Fruit fly (Drosophila melanogaster): Measurements from ENCODE around the gene CG5292.
A peak's percentile ranks its signal among the peaks of the same experiment; 100 is the strongest.

Gene CG5292

DNA sequence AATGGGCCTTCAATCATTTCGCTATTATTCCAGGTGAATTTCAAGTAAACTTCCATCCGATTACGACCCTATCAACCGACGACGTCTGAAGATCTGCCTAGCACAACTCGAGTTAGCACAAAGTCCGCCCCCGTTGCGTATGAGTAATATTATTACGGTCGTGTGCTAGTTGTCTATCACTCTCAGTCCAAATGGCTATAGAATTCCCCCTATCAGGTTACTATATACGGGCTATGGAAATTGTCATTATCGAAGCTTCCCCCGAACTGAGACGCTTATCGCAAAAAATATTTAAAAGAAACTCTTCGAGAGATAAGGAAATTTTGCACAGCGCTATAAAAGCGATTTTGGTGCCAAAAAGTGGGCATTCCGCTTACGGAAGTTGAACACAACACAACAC lies 15.9 kb upstream of the CG5292 start, which contains the start of gene CG5246:
Gene CG5246, plus strand, starts transcription at position 365 of the 400 bp plus-strand sequence.
- TF ChIP-seq kay (GFP tag; ENCODE audit: borderline replicate concordance), result peak; percentile 52
- peak; percentile 1 for TF ChIP-seq Hr96 (GFP tag; optimal IDR thresholded peaks at IDR 0.05)
- TF ChIP-seq CG7101 (tag; optimal IDR thresholded peaks at IDR 0.05), result no peak

DNA sequence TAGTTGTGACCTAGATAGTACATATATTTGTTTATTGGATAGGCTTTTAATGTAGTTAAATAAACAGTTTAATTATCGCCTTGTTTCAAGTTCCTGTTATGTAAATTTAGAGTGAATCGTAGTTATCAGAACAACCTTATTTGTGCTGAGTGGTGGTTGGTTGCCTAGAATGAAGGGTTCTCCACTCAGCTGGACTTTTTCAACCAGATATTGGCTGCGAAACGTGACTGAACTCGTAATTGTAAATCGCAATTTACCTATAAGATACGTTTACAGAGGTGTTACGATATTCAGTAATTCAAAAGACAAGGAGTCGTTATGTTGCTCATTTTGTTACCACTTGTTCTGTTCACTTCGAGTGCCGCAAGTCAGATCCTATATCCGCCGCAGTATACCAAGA lies 14.1 kb upstream of the CG5292 start, which contains the start of gene CG5255:
Gene CG5255, plus strand, starts transcription at position 301 of the 400 bp plus-strand sequence.
- TF ChIP-seq tj (GFP tag; optimal IDR thresholded peaks at IDR 0.05), result no peak
- TF ChIP-seq CG7101 (tag; optimal IDR thresholded peaks at IDR 0.05), result no peak

DNA sequence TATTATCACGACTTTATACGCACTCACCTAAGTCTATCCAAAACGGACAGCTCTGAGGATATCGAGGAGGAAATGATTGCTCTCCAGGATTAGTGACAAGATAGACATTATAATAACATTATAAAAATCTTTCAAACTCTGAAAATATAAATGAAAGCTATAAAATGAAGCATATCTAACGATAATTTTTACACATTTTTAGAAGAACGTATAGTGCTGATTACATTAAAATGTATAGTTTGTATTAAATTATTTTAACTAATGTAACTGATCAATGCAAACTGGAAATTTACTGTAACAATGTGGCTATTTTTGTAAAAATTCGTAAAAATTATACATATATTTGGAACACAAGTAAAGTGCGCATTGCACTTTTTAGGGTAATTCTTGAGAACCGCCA lies 13.0 kb upstream of the CG5292 start, which contains the start of gene CG5265:
Gene CG5265, plus strand, starts transcription at position 301 of the 400 bp plus-strand sequence.
- TF ChIP-seq pad (GFP tag; optimal IDR thresholded peaks at IDR 0.05) (no peak), Hr96 (GFP tag; optimal IDR thresholded peaks at IDR 0.05) (no peak), toe (GFP tag; optimal IDR thresholded peaks at IDR 0.05) (no peak), ovo (GFP tag; optimal IDR thresholded peaks at IDR 0.05) (no peak), CG12768 (GFP tag; optimal IDR thresholded peaks at IDR 0.05) (no peak), CG1620 (GFP tag; optimal IDR thresholded peaks at IDR 0.05) (no peak), kay (GFP tag; ENCODE audit: borderline replicate concordance) (no peak)

DNA sequence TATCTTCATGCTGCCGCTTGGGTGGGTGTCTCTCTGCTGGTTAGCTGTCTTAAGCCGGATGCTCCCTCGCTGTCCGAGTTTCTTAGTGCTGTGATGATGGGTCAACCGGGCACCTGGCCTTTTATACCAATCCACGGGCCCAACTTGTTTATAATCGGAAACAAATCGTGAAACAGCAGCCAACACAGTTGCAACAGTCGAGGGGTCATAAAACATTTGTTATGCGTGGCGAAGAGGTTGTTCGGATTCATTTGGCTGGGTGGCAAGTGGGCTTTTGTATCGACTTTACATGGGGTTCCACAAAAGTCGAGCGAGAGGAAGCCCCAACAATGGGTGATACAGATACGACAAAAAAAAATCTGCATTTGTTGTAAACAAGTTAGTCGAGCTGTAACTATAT lies 9.4 kb upstream of the CG5292 start, which contains the start of gene TwdlW:
Gene TwdlW, minus strand, starts transcription at position 101 of the 400 bp plus-strand sequence.
- TF ChIP-seq toe (GFP tag; optimal IDR thresholded peaks at IDR 0.05) (no peak), CG1620 (GFP tag; optimal IDR thresholded peaks at IDR 0.05) (no peak), CG11617 (GFP tag; optimal IDR thresholded peaks at IDR 0.05) (no peak), Mnt (GFP tag; optimal IDR thresholded peaks at IDR 0.05) (no peak), pad (GFP tag; optimal IDR thresholded peaks at IDR 0.05) (no peak), cic (GFP tag; optimal IDR thresholded peaks at IDR 0.05) (no peak), CG7045 (GFP tag; optimal IDR thresholded peaks at IDR 0.05) (no peak), Crg-1 (GFP tag; optimal IDR thresholded peaks at IDR 0.05) (no peak), tj (GFP tag; optimal IDR thresholded peaks at IDR 0.05) (no peak), ovo (GFP tag; optimal IDR thresholded peaks at IDR 0.05) (no peak), kay (GFP tag; ENCODE audit: borderline replicate concordance) (no peak), CG7101 (tag; optimal IDR thresholded peaks at IDR 0.05) (no peak), bab1 (GFP tag; optimal IDR thresholded peaks at IDR 0.05) (no peak), CG5204 (GFP tag; optimal IDR thresholded peaks at IDR 0.05) (no peak), CG14711 (tag; optimal IDR thresholded peaks at IDR 0.05) (no peak), CG12768 (GFP tag; optimal IDR thresholded peaks at IDR 0.05) (no peak), Hr96 (GFP tag; optimal IDR thresholded peaks at IDR 0.05) (no peak), cnc (optimal IDR thresholded peaks at IDR 0.05) (no peak), Clk (GFP tag; optimal IDR thresholded peaks at IDR 0.05) (no peak), CG33017 (tag; optimal IDR thresholded peaks at IDR 0.05) (no peak)

DNA sequence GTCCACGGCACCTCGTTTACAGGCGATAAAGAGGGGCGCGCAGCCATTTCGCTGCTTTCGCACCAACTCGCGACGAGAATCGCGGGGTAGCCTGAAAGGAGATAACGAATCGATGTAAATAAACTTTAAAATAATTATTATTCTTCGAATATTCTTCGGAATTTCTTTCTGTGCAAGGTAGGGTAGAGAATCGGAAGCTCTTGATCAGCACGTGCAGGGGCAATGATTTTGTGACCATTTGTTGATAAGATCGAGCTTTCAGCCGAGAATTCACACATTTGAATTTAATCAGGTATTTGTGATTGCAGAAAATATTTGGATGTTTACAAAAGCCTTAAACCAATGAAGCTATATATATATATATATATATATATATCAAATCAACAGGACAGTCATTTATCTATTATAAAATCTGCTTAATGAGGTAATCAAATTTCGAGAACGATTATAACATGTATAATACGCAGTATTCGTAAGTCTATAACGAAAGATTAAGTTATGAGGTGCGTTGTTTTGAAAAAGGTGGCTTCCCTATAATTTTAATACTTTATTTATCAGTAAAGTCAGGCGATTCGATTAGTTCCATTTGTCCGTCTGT lies 3.9 kb upstream of the CG5292 start:
- TF ChIP-seq CG1620 (GFP tag; optimal IDR thresholded peaks at IDR 0.05) (no peak), bab1 (GFP tag; optimal IDR thresholded peaks at IDR 0.05) (no peak), cic (GFP tag; optimal IDR thresholded peaks at IDR 0.05) (no peak), Crg-1 (GFP tag; optimal IDR thresholded peaks at IDR 0.05) (no peak), tj (GFP tag; optimal IDR thresholded peaks at IDR 0.05) (no peak), Hr96 (GFP tag; optimal IDR thresholded peaks at IDR 0.05) (no peak), CG7101 (tag; optimal IDR thresholded peaks at IDR 0.05) (peak; percentile 7), CG5204 (GFP tag; optimal IDR thresholded peaks at IDR 0.05) (no peak), Mnt (GFP tag; optimal IDR thresholded peaks at IDR 0.05) (peak; percentile 43), kay (GFP tag; ENCODE audit: borderline replicate concordance) (no peak), CG33017 (tag; optimal IDR thresholded peaks at IDR 0.05) (no peak)

DNA sequence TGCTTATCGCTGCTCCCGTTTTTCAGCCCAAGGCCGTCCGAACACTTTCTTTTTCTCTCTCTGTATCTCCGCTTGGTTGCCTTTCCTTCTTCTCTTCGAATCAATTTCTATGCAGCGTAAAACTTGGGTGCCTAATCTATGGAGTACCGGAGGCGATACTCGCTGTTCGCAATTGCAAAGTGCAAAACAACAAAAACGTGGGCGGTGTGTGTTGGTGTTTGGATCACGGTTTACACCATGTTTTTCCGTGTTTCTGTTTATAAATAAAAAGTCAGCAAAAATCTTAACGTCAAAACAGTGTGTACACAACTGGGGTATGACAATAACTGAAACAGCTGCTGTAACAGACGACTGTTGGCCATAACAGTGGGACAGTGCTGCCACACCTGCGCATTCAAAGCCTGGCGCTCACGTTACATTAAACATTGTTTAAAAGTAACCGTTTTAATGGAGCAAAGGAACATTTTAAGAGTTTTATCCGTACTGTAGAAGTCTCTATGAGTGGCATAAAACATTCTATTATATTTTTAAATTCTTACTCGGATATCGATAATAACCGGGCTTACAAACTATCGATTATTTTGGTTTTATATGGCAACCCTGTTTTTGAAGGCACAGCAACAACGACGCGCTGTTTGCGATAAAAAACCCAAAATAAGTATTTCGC lies 2.4 kb upstream of the CG5292 start, which contains the start of the genes m-cup and Det:
Gene m-cup, minus strand, starts transcription at position 333 of the 667 bp plus-strand sequence.
Gene Det, plus strand, starts transcription at position 588 of the 667 bp plus-strand sequence.
- TF ChIP-seq CG1620 (GFP tag; optimal IDR thresholded peaks at IDR 0.05) (peak; percentile 62), tj (GFP tag; optimal IDR thresholded peaks at IDR 0.05) (peak; percentile 89), CG5204 (GFP tag; optimal IDR thresholded peaks at IDR 0.05) (peak; percentile 56), kay (GFP tag; ENCODE audit: borderline replicate concordance) (peak; percentile 17), pad (GFP tag; optimal IDR thresholded peaks at IDR 0.05) (peak; percentile 25), CG14711 (tag; optimal IDR thresholded peaks at IDR 0.05) (peak; percentile 89), Hr96 (GFP tag; optimal IDR thresholded peaks at IDR 0.05) (peak; percentile 46), Mnt (GFP tag; optimal IDR thresholded peaks at IDR 0.05) (peak; percentile 24), CG33017 (tag; optimal IDR thresholded peaks at IDR 0.05) (no peak), toe (GFP tag; optimal IDR thresholded peaks at IDR 0.05) (peak; percentile 54), Crg-1 (GFP tag; optimal IDR thresholded peaks at IDR 0.05) (no peak), CG12768 (GFP tag; optimal IDR thresholded peaks at IDR 0.05) (no peak), bab1 (GFP tag; optimal IDR thresholded peaks at IDR 0.05) (peak; percentile 75)

DNA sequence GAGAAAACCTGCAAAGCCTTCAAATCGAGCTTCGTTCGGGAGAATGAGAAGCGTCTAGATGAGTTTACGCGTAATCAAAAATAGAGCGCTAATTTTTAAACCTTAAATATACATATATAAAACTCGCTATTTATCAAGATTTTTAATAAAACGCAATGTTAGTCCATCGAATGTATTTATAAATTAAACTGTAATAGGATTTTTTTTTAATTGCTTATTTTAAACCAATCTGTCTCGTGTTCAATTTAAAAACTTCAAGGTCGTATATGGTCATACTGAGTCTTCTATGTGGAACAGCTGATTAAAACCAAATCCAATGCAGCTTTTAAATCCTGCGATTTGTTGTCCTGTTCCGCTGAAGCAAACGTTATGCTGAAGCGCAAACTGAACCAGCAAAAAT lies 1.4 kb upstream of the CG5292 start, which contains the start of gene Smug:
Gene Smug, plus strand, starts transcription at position 301 of the 400 bp plus-strand sequence.
- TF ChIP-seq CG14711 (tag; optimal IDR thresholded peaks at IDR 0.05) (no peak), Mnt (GFP tag; optimal IDR thresholded peaks at IDR 0.05) (no peak), CG12768 (GFP tag; optimal IDR thresholded peaks at IDR 0.05) (no peak), kay (GFP tag; ENCODE audit: borderline replicate concordance) (no peak)
